Worm (Caenorhabditis elegans) whole organism, mixed stage, embryonic: ENCODE data around the gene fbxb-91.

Experiments
- M03D4.4 ChIP-seq: sonication (generic microtip); optimal IDR thresholded peaks from 2 replicates; lab custom pipeline; 2017; ENCODE audit warnings: mild to moderate bottlenecking, missing genetic modification characterization, missing compliant biosample characterization
- bed-3 ChIP-seq: fragments of 200-800 bp; sonication (Bioruptor generic); optimal IDR thresholded peaks from 3 replicates; lab custom pipeline; 2018; ENCODE audit warnings: mild to moderate bottlenecking, missing genetic modification characterization, moderate library complexity, missing compliant biosample characterization
- ceh-43 ChIP-seq: fragments of 200-800 bp; sonication (Bioruptor generic); optimal IDR thresholded peaks from 2 replicates; lab custom pipeline; 2018; ENCODE audit warnings: mild to moderate bottlenecking, missing genetic modification characterization, moderate library complexity, missing compliant biosample characterization
- ces-1 ChIP-seq: fragments of 150-350 bp; optimal IDR thresholded peaks from 2 replicates; lab custom pipeline; 2014; ENCODE audit warnings: missing biosample characterization, missing genetic modification reagents, missing genetic modification characterization
- elt-1 ChIP-seq: sonication (generic microtip); optimal IDR thresholded peaks from 2 replicates; lab custom pipeline; 2017; ENCODE audit warnings: missing genetic modification characterization, mild to moderate bottlenecking, missing compliant biosample characterization, antibody characterized with exemption, moderate library complexity, borderline replicate concordance; ENCODE audit not compliant: insufficient read depth
- lin-13 ChIP-seq: fragments of 150-350 bp; optimal IDR thresholded peaks from 2 replicates; lab custom pipeline; 2014; ENCODE audit warnings: missing biosample characterization, missing genetic modification characterization
- lsy-2 ChIP-seq: fragments of 150-350 bp; optimal IDR thresholded peaks from 2 replicates; lab custom pipeline; 2014; ENCODE audit warnings: missing biosample characterization, missing genetic modification characterization
- nhr-12 ChIP-seq: fragments of 150-350 bp; optimal IDR thresholded peaks from 2 replicates; lab custom pipeline; 2014; ENCODE audit warnings: missing biosample characterization, missing genetic modification characterization
- nhr-237 ChIP-seq: fragments of 150-350 bp; optimal IDR thresholded peaks from 2 replicates; lab custom pipeline; 2014; ENCODE audit warnings: missing biosample characterization, missing genetic modification characterization
- nhr-28 ChIP-seq: fragments of 150-350 bp; optimal IDR thresholded peaks from 2 replicates; lab custom pipeline; 2014; ENCODE audit warnings: missing biosample characterization, missing genetic modification characterization
- sem-2 ChIP-seq: fragments of 200-800 bp; sonication (Bioruptor generic); optimal IDR thresholded peaks from 2 replicates; lab custom pipeline; 2018; ENCODE audit warnings: mild to moderate bottlenecking, missing genetic modification characterization, missing compliant biosample characterization
- unc-39 ChIP-seq: fragments of 150-350 bp; optimal IDR thresholded peaks from 2 replicates; lab custom pipeline; 2014; ENCODE audit warnings: missing biosample characterization, missing genetic modification characterization
- unc-62 ChIP-seq: fragments of 150-350 bp; optimal IDR thresholded peaks from 2 replicates; lab custom pipeline; 2014; ENCODE audit warnings: missing biosample characterization, missing genetic modification reagents, missing genetic modification characterization
- ztf-11 ChIP-seq: fragments of 150-350 bp; optimal IDR thresholded peaks from 2 replicates; lab custom pipeline; 2014; ENCODE audit warnings: missing biosample characterization, missing genetic modification characterization

- TF ChIP-seq M03D4.4 (tag; lab: Kevin White, UChicago) = no peak
- no peak for TF ChIP-seq lin-13 (tag; lab: Kevin White, UChicago)
- TF ChIP-seq ces-1 (GFP tag; lab: Kevin White, UChicago) = no peak
- no peak for TF ChIP-seq bed-3 (GFP tag; lab: Kevin White, UChicago)
- no peak for TF ChIP-seq nhr-237 (tag; lab: Kevin White, UChicago)
- TF ChIP-seq sem-2 (GFP tag; lab: Kevin White, UChicago) = no peak
- TF ChIP-seq nhr-28 (tag; lab: Kevin White, UChicago) = no peak
- no peak for TF ChIP-seq nhr-12 (tag; lab: Kevin White, UChicago)
- no peak for TF ChIP-seq unc-62
- no peak for TF ChIP-seq ztf-11
- TF ChIP-seq unc-39 = no peak
- TF ChIP-seq elt-1 (tag; lab: Kevin White, UChicago) = no peak
- TF ChIP-seq lsy-2 (tag; lab: Kevin White, UChicago) = no peak
- TF ChIP-seq ceh-43 (GFP tag; lab: Kevin White, UChicago) = no peak
Measured at ce11 chrII:3785756-3786155, 35.2 kb upstream of the fbxb-91 start.
